Fruit fly (Drosophila melanogaster): ENCODE results near the gene CG2120.

The CG2120 gene

dm6 chrX:8113386-8114279 lies 22.0 kb upstream of the CG2120 start (continued):
- TF ChIP-seq CG32006 (GFP tag; optimal IDR thresholded peaks at IDR 0.05), result peak; percentile 6
- TF ChIP-seq pdm3 (GFP tag; optimal IDR thresholded peaks at IDR 0.05), result peak; percentile 36

- TF ChIP-seq topi (GFP tag; optimal IDR thresholded peaks at IDR 0.05) (no peak), pdm3 (GFP tag; optimal IDR thresholded peaks at IDR 0.05) (peak; percentile 8), CG16779 (tag; optimal IDR thresholded peaks at IDR 0.05) (no peak), spab (GFP tag; optimal IDR thresholded peaks at IDR 0.05) (no peak), CG7368 (GFP tag; optimal IDR thresholded peaks at IDR 0.05) (no peak), Ets21C (GFP tag; optimal IDR thresholded peaks at IDR 0.05) (no peak), Sox102F (GFP tag; optimal IDR thresholded peaks at IDR 0.05) (peak; percentile 7), Hr4 (GFP tag; optimal IDR thresholded peaks at IDR 0.05) (no peak), CG31627 (GFP tag; optimal IDR thresholded peaks at IDR 0.05) (peak; percentile 31), Ets96B (tag; optimal IDR thresholded peaks at IDR 0.05) (peak; percentile 6), acj6 (GFP tag; optimal IDR thresholded peaks at IDR 0.05) (peak; percentile 13), eg (GFP tag; IDR thresholded peaks at IDR 0.05) (peak; percentile 56), Eip75B (GFP tag; optimal IDR thresholded peaks at IDR 0.05) (no peak), Lpt (GFP tag; optimal IDR thresholded peaks at IDR 0.05) (no peak), Eip78C (GFP tag) (no peak), vri (GFP tag; optimal IDR thresholded peaks at IDR 0.05) (no peak), CG10631 (GFP tag; optimal IDR thresholded peaks at IDR 0.05) (no peak), Gug (GFP tag; IDR thresholded peaks at IDR 0.05) (no peak), CG6792 (GFP tag; optimal IDR thresholded peaks at IDR 0.05) (no peak), net (GFP tag; optimal IDR thresholded peaks at IDR 0.05) (no peak), Eip93F (GFP tag; optimal IDR thresholded peaks at IDR 0.05) (no peak), CG34406 (GFP tag; optimal IDR thresholded peaks at IDR 0.05) (no peak), svp (GFP tag) (no peak), lz (GFP tag; optimal IDR thresholded peaks at IDR 0.05) (peak; percentile 23), CG8119 (GFP tag; IDR thresholded peaks at IDR 0.05) (no peak), Blimp-1 (GFP tag; optimal IDR thresholded peaks at IDR 0.05) (no peak), CG6854 (GFP tag; optimal IDR thresholded peaks at IDR 0.05) (no peak), CG3919 (GFP tag; optimal IDR thresholded peaks at IDR 0.05) (peak; percentile 18), CG11294 (GFP tag; IDR thresholded peaks at IDR 0.05) (no peak), CG4318 (GFP tag; optimal IDR thresholded peaks at IDR 0.05) (no peak), fd59A (GFP tag; optimal IDR thresholded peaks at IDR 0.05) (no peak), OdsH (GFP tag; optimal IDR thresholded peaks at IDR 0.05) (peak; percentile 7), fd85E (GFP tag; optimal IDR thresholded peaks at IDR 0.05) (no peak), achi (GFP tag; optimal IDR thresholded peaks at IDR 0.05) (peak; percentile 33), esn (GFP tag; optimal IDR thresholded peaks at IDR 0.05) (peak; percentile 5), Sox15 (GFP tag; optimal IDR thresholded peaks at IDR 0.05) (no peak), Hr38 (GFP tag; optimal IDR thresholded peaks at IDR 0.05) (no peak), Met (GFP tag; optimal IDR thresholded peaks at IDR 0.05) (peak; percentile 64), CG11762 (GFP tag; optimal IDR thresholded peaks at IDR 0.05; ENCODE audit: insufficient read depth) (no peak), CG10669 (GFP tag; optimal IDR thresholded peaks at IDR 0.05) (peak; percentile 25), Hr39 (GFP tag; optimal IDR thresholded peaks at IDR 0.05) (peak; percentile 40), fkh (GFP tag; optimal IDR thresholded peaks at IDR 0.05) (peak; percentile 37), CG32006 (GFP tag; optimal IDR thresholded peaks at IDR 0.05) (peak; percentile 23), CG1621 (tag; optimal IDR thresholded peaks at IDR 0.05) (no peak), CG15336 (GFP tag; IDR thresholded peaks at IDR 0.05) (0 out of 2 replicates have a peak, but pooled peaks have one; percentile 33), cyc (GFP tag; optimal IDR thresholded peaks at IDR 0.05) (peak; percentile 10), salr (GFP tag; optimal IDR thresholded peaks at IDR 0.05) (no peak)
Measured at dm6 chrX:8114476-8115342, 20.9 kb upstream of the CG2120 start.
